Fruit fly (Drosophila melanogaster) whole organism: ENCODE results near the gene scny.

Source experiments
- CG8478 ChIP-seq: fragments of >200 bp; optimal IDR thresholded peaks from 2 replicates; lab custom pipeline; 2018; ENCODE audit warnings: inconsistent platforms
- pan ChIP-seq: fragments of >200 bp; optimal IDR thresholded peaks from 2 replicates; lab custom pipeline; 2017
- psq ChIP-seq: fragments of >200 bp; optimal IDR thresholded peaks from 2 replicates; lab custom pipeline; 2017

DNA sequence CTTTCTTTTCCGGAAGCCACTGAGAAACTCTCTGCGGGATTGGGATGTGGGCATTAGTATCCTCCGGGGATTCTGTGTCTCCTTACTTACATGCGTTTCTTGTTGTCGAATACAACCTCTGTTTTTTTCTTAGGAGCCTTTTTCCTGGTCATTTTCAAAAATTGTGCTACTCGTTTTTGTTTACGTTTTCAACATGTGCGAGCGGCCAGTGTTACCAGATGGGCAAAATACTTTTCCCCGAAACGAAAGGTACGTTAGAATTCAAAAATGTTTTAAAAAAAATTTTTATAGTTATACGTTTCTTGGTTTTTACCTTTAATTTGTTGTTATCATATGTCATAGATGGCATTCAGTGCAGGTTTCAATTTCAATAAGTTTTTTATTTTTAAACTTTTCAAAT lies 8.3 kb downstream of the scny start, which contains the start of gene vito:
- TF ChIP-seq psq (lab: Kevin White, UChicago): no peak
- no peak for TF ChIP-seq CG8478 (lab: Kevin White, UChicago)
- TF ChIP-seq pan (lab: Kevin White, UChicago): no peak
